Worm (Caenorhabditis elegans) whole organism, L4 larva: ENCODE measurements around the gene alh-2.

Experiments used
- hlh-30 ChIP-seq: sonication (generic microtip); optimal IDR thresholded peaks from 2 replicates; lab custom pipeline; 2017; ENCODE audit warnings: antibody characterized with exemption, mild to moderate bottlenecking, missing genetic modification characterization, missing compliant biosample characterization; ENCODE audit not compliant: insufficient read depth
- lir-3 ChIP-seq: sonication (generic microtip); optimal IDR thresholded peaks from 2 replicates; lab custom pipeline; 2016; ENCODE audit warnings: mild to moderate bottlenecking, missing genetic modification characterization, missing compliant biosample characterization
- snpc-4 ChIP-seq: fragments of 150-350 bp; optimal IDR thresholded peaks from 2 replicates; lab custom pipeline; 2014; ENCODE audit warnings: missing biosample characterization, missing genetic modification characterization

DNA sequence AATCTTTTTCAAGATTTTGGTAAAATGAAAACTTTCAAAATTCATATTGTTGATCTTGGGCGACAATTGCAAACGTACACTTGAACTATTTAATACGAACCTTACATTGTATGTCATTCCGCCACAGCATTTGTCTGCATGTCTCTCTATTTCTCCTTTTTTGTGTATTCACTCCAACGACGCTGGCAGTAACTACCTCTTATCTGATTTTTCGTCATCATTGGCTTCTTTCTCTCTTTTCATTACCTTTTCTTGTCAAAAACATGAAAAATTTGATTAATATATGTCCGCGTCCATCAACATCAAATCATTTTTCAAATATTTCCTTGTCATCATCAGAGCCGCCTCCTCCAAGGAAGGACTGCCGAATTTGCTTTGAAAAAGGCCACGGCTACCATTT, 33.9 kb upstream of the alh-2 start, which contains the start of gene nhr-177:
- TF ChIP-seq lir-3 (tag; lab: Kevin White, UChicago) (no peak), snpc-4 (tag; lab: Kevin White, UChicago) (no peak), hlh-30 (no peak)
